Worm (Caenorhabditis elegans) whole organism, L3 larva: ENCODE measurements around the gene ndub-3.

Source experiments
- daf-12 ChIP-seq: fragments of 150-350 bp; optimal IDR thresholded peaks from 2 replicates; lab custom pipeline; 2014; ENCODE audit warnings: missing biosample characterization, missing genetic modification reagents, missing genetic modification characterization
- elt-3 ChIP-seq, 3 experiments: fragments of 150-350 bp in 1 of 3; sonication (generic microtip) in 2 of 3; optimal IDR thresholded peaks; 2 replicates in 2 of 3; 4 replicates in 1 of 3; lab custom pipeline; 2014 to 2017; ENCODE audit warnings: missing biosample characterization in 3 of 3, missing genetic modification characterization in 3 of 3
- lin-39 ChIP-seq: fragments of 150-350 bp; optimal IDR thresholded peaks from 2 replicates; lab custom pipeline; 2018; ENCODE audit warnings: missing biosample characterization, missing genetic modification reagents, missing genetic modification characterization
- nhr-28 ChIP-seq: fragments of 150-350 bp; optimal IDR thresholded peaks from 2 replicates; lab custom pipeline; 2014; ENCODE audit warnings: missing biosample characterization, missing genetic modification characterization
- zag-1 ChIP-seq: fragments of 150-350 bp; optimal IDR thresholded peaks from 2 replicates; lab custom pipeline; 2014; ENCODE audit warnings: missing biosample characterization, missing genetic modification characterization

- TF ChIP-seq nhr-28, result no peak
- peak; percentile 43 for TF ChIP-seq lin-39
- TF ChIP-seq zag-1, result no peak
- TF ChIP-seq elt-3 (tag; optimal IDR thresholded peaks at IDR 0.05; lab: Kevin White, UChicago), result no peak
- TF ChIP-seq daf-12, result no peak
Measured at ce11 chrII:8922140-8922539, 42.5 kb downstream of the ndub-3 start, which contains the start of gene B0457.6.
